Worm (Caenorhabditis elegans): ENCODE results near the gene ZK287.4.

ZK287.4 gene

DNA sequence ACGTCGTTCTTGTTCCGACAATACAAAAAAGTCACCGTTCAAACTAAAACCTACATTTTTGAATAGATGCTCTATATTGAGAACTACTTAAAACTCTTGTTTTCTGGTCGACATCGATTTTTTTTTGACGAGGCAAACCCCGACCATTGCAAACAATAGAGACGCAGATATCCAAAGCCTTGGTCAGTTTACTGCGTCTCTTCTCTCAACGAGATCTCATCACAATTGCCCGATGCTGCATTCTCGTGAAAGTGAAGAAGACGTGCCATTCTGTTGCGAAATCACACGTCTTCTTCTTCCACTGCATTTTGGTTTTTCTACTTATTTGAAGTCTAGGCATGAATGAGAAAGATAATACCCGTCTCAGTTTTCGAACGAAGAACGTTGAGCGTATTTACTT, 18.9 kb upstream of the ZK287.4 start (continued):
- TF ChIP-seq crh-2 (tag; optimal IDR thresholded peaks at IDR 0.05), result peak; percentile 58
- TF ChIP-seq peb-1 (tag; optimal IDR thresholded peaks at IDR 0.05), result no peak
- no peak for TF ChIP-seq dmd-4 (tag; optimal IDR thresholded peaks at IDR 0.05)
- TF ChIP-seq mbf-1 (tag; optimal IDR thresholded peaks at IDR 0.05), result no peak
- peak; percentile 18 for TF ChIP-seq lin-13 (GFP tag; optimal IDR thresholded peaks at IDR 0.05)
- TF ChIP-seq skn-1 (tag; optimal IDR thresholded peaks at IDR 0.05), result no peak

DNA sequence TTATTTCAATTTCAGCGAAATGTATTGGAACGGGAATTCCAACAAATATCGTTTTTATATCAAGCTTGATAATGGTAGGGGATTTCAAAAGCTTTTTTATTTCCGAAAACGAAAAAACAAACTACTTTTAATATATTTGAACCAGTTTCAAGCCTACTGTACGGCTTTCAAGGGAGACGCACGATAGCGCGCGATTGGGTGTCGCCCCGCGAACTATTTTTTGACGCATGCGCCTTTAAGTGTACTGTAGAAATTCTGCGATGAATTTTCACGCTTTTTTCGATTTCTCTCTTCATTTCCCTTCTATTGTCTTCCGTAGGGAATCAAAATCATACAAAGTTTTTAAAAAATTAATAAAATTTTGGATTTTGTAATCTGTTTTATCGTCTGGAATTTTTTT, 18.1 kb upstream of the ZK287.4 start:
- TF ChIP-seq gmeb-1 (tag; optimal IDR thresholded peaks at IDR 0.05) (no peak), unc-39 (tag; optimal IDR thresholded peaks at IDR 0.05) (no peak), ztf-11 (tag; optimal IDR thresholded peaks at IDR 0.05) (no peak), sma-3 (GFP tag; optimal IDR thresholded peaks at IDR 0.05) (no peak), unc-55 (GFP tag; optimal IDR thresholded peaks at IDR 0.05) (no peak), nhr-23 (tag; optimal IDR thresholded peaks at IDR 0.05) (no peak)

ce11 chrV:9702755-9703154, 17.3 kb upstream of the ZK287.4 start, which contains the start of gene xbx-6:
Gene xbx-6 (plus strand): TSS chrV:9703055.
- TF ChIP-seq nhr-129 (tag; optimal IDR thresholded peaks at IDR 0.05), result no peak
- TF ChIP-seq ceh-16 (tag; optimal IDR thresholded peaks at IDR 0.05), result no peak
- no peak for TF ChIP-seq peb-1 (tag; optimal IDR thresholded peaks at IDR 0.05)
- TF ChIP-seq ztf-11 (tag; optimal IDR thresholded peaks at IDR 0.05), result no peak

DNA sequence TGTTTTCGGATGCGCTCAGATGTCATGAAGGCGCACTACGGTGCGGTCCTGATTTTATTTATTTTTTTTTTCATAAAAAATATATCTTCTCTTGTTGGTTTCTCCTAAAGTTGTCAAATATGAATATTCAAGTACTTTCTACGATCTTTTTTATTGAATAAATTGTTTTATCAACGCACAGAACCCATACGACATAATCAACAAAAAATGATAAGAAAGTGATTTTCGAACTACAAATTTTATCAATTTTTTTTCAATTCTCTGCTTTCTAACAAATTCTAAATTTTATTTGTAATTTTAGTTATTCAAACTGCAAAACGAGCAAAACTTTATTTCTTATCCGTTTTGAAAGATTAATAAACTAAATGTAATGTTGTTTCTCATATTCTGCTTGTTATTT, 16.4 kb upstream of the ZK287.4 start:
- TF ChIP-seq elt-3 (tag; optimal IDR thresholded peaks at IDR 0.05) (no peak), fos-1 (tag; optimal IDR thresholded peaks at IDR 0.05) (peak; percentile 50)

- TF ChIP-seq gmeb-1 (tag; optimal IDR thresholded peaks at IDR 0.05) (no peak), alr-1 (tag; optimal IDR thresholded peaks at IDR 0.05) (no peak), nhr-23 (tag; optimal IDR thresholded peaks at IDR 0.05) (no peak), R02D3.7 (tag; optimal IDR thresholded peaks at IDR 0.05) (no peak), nhr-77 (tag; optimal IDR thresholded peaks at IDR 0.05) (no peak), Y55F3AM.14 (GFP tag; optimal IDR thresholded peaks at IDR 0.05) (no peak), ztf-1 (GFP tag; conservative IDR thresholded peaks at IDR 0.05) (no peak), nhr-25 (tag; optimal IDR thresholded peaks at IDR 0.05) (no peak), nhr-6 (tag; optimal IDR thresholded peaks at IDR 0.05) (no peak), sma-9 (GFP tag; optimal IDR thresholded peaks at IDR 0.05) (no peak), sma-9 (tag; optimal IDR thresholded peaks at IDR 0.05) (no peak), peb-1 (tag; optimal IDR thresholded peaks at IDR 0.05) (no peak), fos-1 (tag; optimal IDR thresholded peaks at IDR 0.05) (no peak), sma-3 (GFP tag; optimal IDR thresholded peaks at IDR 0.05) (no peak), nhr-237 (tag; optimal IDR thresholded peaks at IDR 0.05) (no peak), elt-3 (tag; optimal IDR thresholded peaks at IDR 0.05) (no peak), skn-1 (tag; optimal IDR thresholded peaks at IDR 0.05) (no peak), unc-39 (tag; optimal IDR thresholded peaks at IDR 0.05) (no peak), zag-1 (tag; optimal IDR thresholded peaks at IDR 0.05) (no peak)
These were observed 13.8 kb upstream of the ZK287.4 start for ce11 chrV:9699216-9699615.

ce11 chrV:9696715-9697114, 11.3 kb upstream of the ZK287.4 start, which contains the start of gene her-1:
Gene her-1 (plus strand): TSS chrV:9697015.
- TF ChIP-seq ceh-82 (tag; optimal IDR thresholded peaks at IDR 0.05) (no peak), C34F6.9 (tag; optimal IDR thresholded peaks at IDR 0.05) (no peak), sma-3 (GFP tag; optimal IDR thresholded peaks at IDR 0.05) (no peak), nhr-10 (tag; optimal IDR thresholded peaks at IDR 0.05) (no peak), nhr-21 (tag; optimal IDR thresholded peaks at IDR 0.05) (no peak), gmeb-1 (tag; optimal IDR thresholded peaks at IDR 0.05) (no peak), skn-1 (tag; optimal IDR thresholded peaks at IDR 0.05) (no peak), ZK546.5 (tag; optimal IDR thresholded peaks at IDR 0.05) (no peak), ama-1 (optimal IDR thresholded peaks at IDR 0.05) (no peak), dmd-4 (tag; optimal IDR thresholded peaks at IDR 0.05) (no peak), unc-62 (GFP tag; optimal IDR thresholded peaks at IDR 0.05) (no peak), mbf-1 (tag; optimal IDR thresholded peaks at IDR 0.05) (no peak), R02D3.7 (tag; optimal IDR thresholded peaks at IDR 0.05) (no peak), lin-11 (tag; optimal IDR thresholded peaks at IDR 0.05) (no peak)
